Worm (Caenorhabditis elegans): ENCODE data around the gene tsp-11.

DNA sequence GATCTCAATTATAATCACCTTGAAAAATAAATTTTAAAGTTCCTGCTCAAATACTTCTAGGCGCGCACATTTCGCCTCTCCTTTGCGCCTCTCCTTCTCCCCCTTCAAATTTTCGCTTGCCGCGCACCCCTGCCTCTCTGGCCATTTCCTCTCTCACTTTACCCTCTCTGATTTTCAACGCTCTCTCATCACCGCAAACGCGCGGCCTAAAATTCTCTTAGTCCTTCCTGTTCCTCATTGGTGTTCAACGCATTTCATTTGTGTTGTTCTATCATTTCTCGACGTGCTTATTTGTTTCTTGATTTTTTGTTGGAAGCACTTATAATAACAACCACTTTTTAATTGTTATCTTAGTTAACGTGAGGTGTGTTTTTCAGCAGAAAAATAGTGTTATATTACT, 49.1 kb upstream of the tsp-11 start, which contains the start of gene C25A11.2:
- TF ChIP-seq sma-3 (GFP tag; optimal IDR thresholded peaks at IDR 0.05) (peak; percentile 16), zag-1 (tag; optimal IDR thresholded peaks at IDR 0.05) (no peak), nhr-10 (tag; optimal IDR thresholded peaks at IDR 0.05) (no peak), aly-2 (tag; optimal IDR thresholded peaks at IDR 0.05) (no peak), fos-1 (tag; optimal IDR thresholded peaks at IDR 0.05) (no peak), snpc-4 (tag; optimal IDR thresholded peaks at IDR 0.05) (no peak), nhr-237 (tag; optimal IDR thresholded peaks at IDR 0.05) (no peak), dmd-4 (tag; optimal IDR thresholded peaks at IDR 0.05) (no peak), unc-62 (GFP tag; optimal IDR thresholded peaks at IDR 0.05) (no peak), alr-1 (tag; optimal IDR thresholded peaks at IDR 0.05) (no peak)

Measured in whole organism, L2 larva.